Worm (Caenorhabditis elegans) whole organism, L4 larva: ENCODE results near the gene C46G7.5.

Experiments used
- D1046.2 ChIP-seq: fragments of 200-800 bp; sonication (Bioruptor generic); IDR thresholded peaks from 2 replicates; pipeline ENCODE4 v1.3.6; 2022; ENCODE audit warnings: missing genetic modification characterization, missing compliant biosample characterization
- F26F4.8 ChIP-seq: fragments of 200-800 bp; sonication (Bioruptor generic); conservative IDR thresholded peaks from 2 replicates; pipeline ENCODE4 v1.3.6; 2022; ENCODE audit warnings: missing genetic modification characterization, missing compliant biosample characterization
- F37D6.2 ChIP-seq: sonication (generic microtip); optimal IDR thresholded peaks from 2 replicates; lab custom pipeline; 2016; ENCODE audit warnings: mild to moderate bottlenecking, missing genetic modification characterization, missing compliant biosample characterization
- T26A8.4 ChIP-seq: fragments of 200-800 bp; sonication (Bioruptor generic); IDR thresholded peaks from 2 replicates; pipeline ENCODE4 v1.3.6; 2022; ENCODE audit warnings: missing genetic modification characterization, missing compliant biosample characterization
- Y105C5A.15 ChIP-seq: fragments of 200-800 bp; sonication (Bioruptor generic); IDR thresholded peaks from 2 replicates; pipeline ENCODE4 v1.3.6; 2022; ENCODE audit warnings: missing genetic modification characterization, missing compliant biosample characterization
- Y5F2A.4 ChIP-seq: fragments of 200-800 bp; sonication (Bioruptor generic); optimal IDR thresholded peaks from 2 replicates; lab custom pipeline; 2018; ENCODE audit warnings: mild to moderate bottlenecking, missing genetic modification characterization, missing compliant biosample characterization
- ZK546.5 ChIP-seq, 2 experiments: sonication (generic microtip); optimal IDR thresholded peaks; 2 replicates each; lab custom pipeline; 2017; ENCODE audit warnings: missing biosample characterization in 2 of 2, missing genetic modification characterization in 2 of 2
- aha-1 ChIP-seq: fragments of 150-350 bp; peaks from one replicate; lab custom pipeline; 2014; ENCODE audit warnings: missing biosample characterization, missing genetic modification characterization
- aly-2 ChIP-seq: sonication (generic microtip); optimal IDR thresholded peaks from 2 replicates; lab custom pipeline; 2018; ENCODE audit warnings: missing biosample characterization, missing genetic modification characterization
- ama-1 ChIP-seq: fragments of 150-350 bp; optimal IDR thresholded peaks from 2 replicates; lab custom pipeline; 2014; ENCODE audit warnings: inconsistent platforms, mixed read lengths
- cey-2 ChIP-seq: sonication (generic microtip); optimal IDR thresholded peaks from 3 replicates; lab custom pipeline; 2017; ENCODE audit warnings: missing genetic modification characterization, mild to moderate bottlenecking, missing compliant biosample characterization, antibody characterized with exemption, borderline replicate concordance; ENCODE audit not compliant: insufficient read depth
- daf-16 ChIP-seq, 3 experiments: sonication (generic microtip); optimal IDR thresholded peaks; 2 replicates each; lab custom pipeline; 2016 to 2017; ENCODE audit warnings: missing genetic modification characterization in 3 of 3, missing genetic modification reagents in 3 of 3, mild to moderate bottlenecking in 2 of 3, missing compliant biosample characterization in 2 of 3, missing biosample characterization in 1 of 3, moderate library complexity in 1 of 3
- daf-19 ChIP-seq: fragments of 200-800 bp; sonication (Bioruptor generic); conservative IDR thresholded peaks from 2 replicates; pipeline ENCODE4 v1.3.6; 2022; ENCODE audit warnings: missing genetic modification characterization, missing compliant biosample characterization
- duxl-1 ChIP-seq: sonication (generic microtip); optimal IDR thresholded peaks from 2 replicates; lab custom pipeline; 2016; ENCODE audit warnings: mild to moderate bottlenecking, missing genetic modification characterization, moderate library complexity, missing compliant biosample characterization; ENCODE audit not compliant: poor library complexity
- dve-1 ChIP-seq: sonication (generic microtip); optimal IDR thresholded peaks from 2 replicates; lab custom pipeline; 2017; ENCODE audit warnings: antibody characterized with exemption, mild to moderate bottlenecking, missing genetic modification characterization, missing compliant biosample characterization; ENCODE audit not compliant: insufficient read depth
- fos-1 ChIP-seq: fragments of 150-350 bp; optimal IDR thresholded peaks from 2 replicates; lab custom pipeline; 2014; ENCODE audit warnings: missing biosample characterization, missing genetic modification characterization
- hif-1 ChIP-seq, 2 experiments: sonication (generic microtip); optimal IDR thresholded peaks; 2 replicates each; lab custom pipeline; 2016 to 2017; ENCODE audit warnings: missing compliant biosample characterization in 2 of 2, missing genetic modification characterization in 2 of 2, missing genetic modification reagents in 2 of 2, missing genotype in 2 of 2, mild to moderate bottlenecking in 1 of 2
- hlh-30 ChIP-seq: sonication (generic microtip); optimal IDR thresholded peaks from 2 replicates; lab custom pipeline; 2017; ENCODE audit warnings: antibody characterized with exemption, mild to moderate bottlenecking, missing genetic modification characterization, missing compliant biosample characterization; ENCODE audit not compliant: insufficient read depth
- jun-1 ChIP-seq: fragments of 150-350 bp; optimal IDR thresholded peaks from 2 replicates; lab custom pipeline; 2014; ENCODE audit warnings: missing biosample characterization, missing genetic modification reagents, missing genetic modification characterization
- lin-13 ChIP-seq: fragments of 150-350 bp; optimal IDR thresholded peaks from 2 replicates; lab custom pipeline; 2014; ENCODE audit warnings: missing biosample characterization, missing genetic modification reagents, missing genetic modification characterization
- lin-29 ChIP-seq: fragments of 200-800 bp; sonication (Bioruptor generic); IDR thresholded peaks from 2 replicates; pipeline ENCODE4 v1.3.6; 2022; ENCODE audit warnings: missing genetic modification reagents, missing genetic modification characterization, missing compliant biosample characterization
- lin-39 ChIP-seq: fragments of 150-350 bp; optimal IDR thresholded peaks from 2 replicates; lab custom pipeline; 2014; ENCODE audit warnings: missing biosample characterization, missing genetic modification reagents, missing genetic modification characterization
- lsy-2 ChIP-seq, 2 experiments: fragments of 150-350 bp in 1 of 2; sonication (generic microtip) in 1 of 2; optimal IDR thresholded peaks; 2 replicates each; lab custom pipeline; 2014 to 2017; ENCODE audit warnings: missing biosample characterization in 2 of 2, missing genetic modification characterization in 2 of 2
- madf-9 ChIP-seq: fragments of 200-800 bp; sonication (Bioruptor generic); conservative IDR thresholded peaks from 2 replicates; pipeline ENCODE4 v1.3.6; 2022; ENCODE audit warnings: missing genetic modification reagents, missing genetic modification characterization, missing compliant biosample characterization
- mxl-2 ChIP-seq: fragments of 200-800 bp; sonication (Bioruptor generic); conservative IDR thresholded peaks from 2 replicates; pipeline ENCODE4 v1.3.6; 2022; ENCODE audit warnings: missing genetic modification reagents, missing genetic modification characterization, missing compliant biosample characterization
- nhr-10 ChIP-seq: fragments of 150-350 bp; optimal IDR thresholded peaks from 2 replicates; lab custom pipeline; 2014; ENCODE audit warnings: missing biosample characterization, missing genetic modification characterization
- nhr-102 ChIP-seq: sonication (generic microtip); optimal IDR thresholded peaks from 2 replicates; lab custom pipeline; 2016; ENCODE audit warnings: mild to moderate bottlenecking, missing genetic modification characterization, moderate library complexity, missing compliant biosample characterization
- nhr-11 ChIP-seq: fragments of 150-350 bp; optimal IDR thresholded peaks from 2 replicates; lab custom pipeline; 2014; ENCODE audit warnings: missing biosample characterization, missing genetic modification characterization
- nhr-28 ChIP-seq: fragments of 150-350 bp; optimal IDR thresholded peaks from 2 replicates; lab custom pipeline; 2014; ENCODE audit warnings: missing biosample characterization, missing genetic modification characterization
- nhr-6 ChIP-seq: fragments of 150-350 bp; optimal IDR thresholded peaks from 2 replicates; lab custom pipeline; 2014; ENCODE audit warnings: missing biosample characterization, missing genetic modification characterization
- nhr-77 ChIP-seq: fragments of 150-350 bp; optimal IDR thresholded peaks from 2 replicates; lab custom pipeline; 2014; ENCODE audit warnings: missing biosample characterization, missing genetic modification characterization
- pqm-1 ChIP-seq: sonication (generic microtip); optimal IDR thresholded peaks from 2 replicates; lab custom pipeline; 2017; ENCODE audit warnings: missing biosample characterization, missing genetic modification characterization
- rbr-2 ChIP-seq: sonication (generic microtip); optimal IDR thresholded peaks from 2 replicates; lab custom pipeline; 2016; ENCODE audit warnings: missing genotype, missing genetic modification characterization, missing compliant biosample characterization
- snpc-4 ChIP-seq: fragments of 150-350 bp; optimal IDR thresholded peaks from 2 replicates; lab custom pipeline; 2014; ENCODE audit warnings: missing biosample characterization, missing genetic modification characterization
- tag-97 ChIP-seq: fragments of 200-800 bp; sonication (Bioruptor generic); IDR thresholded peaks from 2 replicates; pipeline ENCODE4 v1.3.6; 2022; ENCODE audit warnings: missing genetic modification characterization, missing compliant biosample characterization
- unc-62 ChIP-seq, 3 experiments: fragments of 150-350 bp in 1 of 3; sonication (generic microtip); optimal IDR thresholded peaks in 2 of 3; peaks in 1 of 3; 1 replicate in 1 of 3; 2 replicates in 2 of 3; lab custom pipeline; 2014 to 2017; ENCODE audit warnings: missing biosample characterization in 3 of 3, missing genetic modification characterization in 3 of 3, missing genetic modification reagents in 3 of 3, missing genotype in 1 of 3
- vab-7 ChIP-seq: fragments of 200-800 bp; sonication (Bioruptor generic); IDR thresholded peaks from 2 replicates; pipeline ENCODE4 v1.3.6; 2022; ENCODE audit warnings: missing genetic modification reagents, missing genetic modification characterization, missing compliant biosample characterization
- zfp-3 ChIP-seq: fragments of 200-800 bp; sonication (Bioruptor generic); conservative IDR thresholded peaks from 2 replicates; pipeline ENCODE4 v1.3.6; 2022; ENCODE audit warnings: missing genetic modification reagents, missing genetic modification characterization, missing compliant biosample characterization
- zip-2 ChIP-seq: fragments of 150-350 bp; optimal IDR thresholded peaks from 2 replicates; lab custom pipeline; 2014; ENCODE audit warnings: missing biosample characterization, missing genetic modification characterization
- ztf-11 ChIP-seq: fragments of 150-350 bp; optimal IDR thresholded peaks from 2 replicates; lab custom pipeline; 2014; ENCODE audit warnings: missing biosample characterization, missing genetic modification characterization

C46G7.5 gene

DNA sequence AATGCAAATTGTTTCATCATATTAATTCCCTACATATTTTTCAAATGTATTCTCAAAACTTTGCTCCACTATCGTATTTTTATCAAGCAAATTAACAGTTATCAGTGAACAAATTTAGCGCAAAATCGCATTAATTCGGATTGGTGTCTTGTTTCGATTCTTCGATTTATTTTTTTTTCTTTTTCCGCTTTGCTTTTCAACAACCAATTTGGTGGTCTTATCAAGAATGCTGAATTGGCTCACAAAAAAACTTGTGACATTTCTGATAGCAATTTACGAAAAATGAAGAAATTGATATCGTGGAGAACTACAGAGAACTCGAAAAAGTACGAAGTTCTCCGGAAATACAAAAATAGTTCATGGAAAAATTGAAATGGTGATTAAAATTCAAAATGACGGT lies 37.0 kb upstream of the C46G7.5 start:
- TF ChIP-seq nhr-11 (tag; lab: Kevin White, UChicago) (no peak), Y5F2A.4 (GFP tag; lab: Kevin White, UChicago) (no peak), fos-1 (no peak), daf-16 (GFP tag; optimal IDR thresholded peaks at IDR 0.05; lab: Kevin White, UChicago) (no peak), daf-16 (tag; optimal IDR thresholded peaks at IDR 0.05; lab: Kevin White, UChicago) (peak; percentile 82), zfp-3 (GFP tag; lab: Robert Waterston, UW) (no peak), snpc-4 (tag; lab: Kevin White, UChicago) (no peak), daf-19 (GFP tag; lab: Robert Waterston, UW) (no peak), lsy-2 (tag; optimal IDR thresholded peaks at IDR 0.05; lab: Kevin White, UChicago) (no peak), nhr-28 (tag; lab: Kevin White, UChicago) (peak; percentile 71), T26A8.4 (GFP tag; lab: Robert Waterston, UW) (no peak), pqm-1 (tag; lab: Kevin White, UChicago) (peak; percentile 92), nhr-10 (tag; lab: Kevin White, UChicago) (no peak), nhr-77 (peak; percentile 26), ama-1 (lab: Kevin White, UChicago) (no peak), jun-1 (tag; lab: Kevin White, UChicago) (no peak), Y105C5A.15 (GFP tag; lab: Robert Waterston, UW) (no peak), mxl-2 (no peak), rbr-2 (tag; lab: Kevin White, UChicago) (no peak), dve-1 (tag; lab: Kevin White, UChicago) (peak; percentile 58), tag-97 (no peak), hif-1 (tag; optimal IDR thresholded peaks at IDR 0.05; lab: Kevin White, UChicago) (no peak)

DNA sequence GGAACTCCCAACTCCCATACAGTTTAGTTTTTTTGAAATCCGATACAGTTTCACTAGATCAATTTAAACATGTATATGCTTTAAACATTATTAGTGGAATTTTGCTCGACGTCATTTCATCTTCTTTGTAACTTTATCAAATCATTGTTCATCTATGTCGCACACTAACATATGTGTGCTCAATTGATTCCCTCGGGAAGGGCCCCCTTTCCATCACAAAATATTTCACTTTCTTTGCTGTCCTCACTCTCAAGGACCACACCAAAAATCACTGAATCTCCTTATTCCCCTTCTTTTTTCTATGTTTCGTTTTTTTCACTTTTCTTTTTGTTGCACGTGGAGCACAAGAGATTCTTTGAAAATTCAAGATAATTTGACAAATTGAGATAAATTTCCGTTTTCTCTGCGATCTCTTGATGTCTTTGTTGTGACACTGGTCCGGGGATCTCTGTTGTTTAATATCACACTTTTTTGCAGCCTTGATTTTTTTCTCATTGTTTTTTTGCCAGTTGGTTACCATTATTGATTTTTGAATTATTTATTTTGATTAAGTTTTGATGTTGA lies 35.8 kb upstream of the C46G7.5 start:
- TF ChIP-seq lin-13 (GFP tag; lab: Kevin White, UChicago) (no peak), nhr-6 (tag; lab: Kevin White, UChicago) (no peak), unc-62 (GFP tag; optimal IDR thresholded peaks at IDR 0.05 in 1 of 2; lab: Kevin White, UChicago) (peak in 1 of 2 experiments; percentile 69), unc-62 (tag; optimal IDR thresholded peaks at IDR 0.05; lab: Kevin White, UChicago) (no peak), lin-29 (no peak), aha-1 (tag; lab: Kevin White, UChicago) (peak; percentile 5)

DNA sequence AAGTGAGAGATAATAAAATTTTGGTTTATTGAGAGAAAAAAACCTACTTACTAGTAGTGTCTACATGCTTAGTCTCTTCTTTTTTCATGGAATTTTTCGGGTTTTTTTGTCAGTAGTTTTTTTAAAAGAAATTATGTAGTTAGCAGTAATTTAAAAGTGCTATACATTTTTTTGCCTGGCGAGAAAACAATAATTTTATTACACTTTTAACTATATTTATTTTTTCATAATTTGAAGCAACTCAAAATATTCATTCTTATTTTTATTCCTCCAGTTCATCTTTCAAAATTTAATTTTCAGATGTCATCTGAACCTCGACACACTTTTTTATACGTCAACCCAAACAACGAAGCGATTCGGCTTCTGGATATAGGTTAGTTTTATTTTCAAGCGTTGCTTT lies 29.2 kb upstream of the C46G7.5 start, which contains the start of gene kcc-2:
Gene kcc-2, plus strand, starts transcription at position 301 of the 400 bp plus-strand sequence.
- TF ChIP-seq aha-1 (tag; lab: Kevin White, UChicago): no peak
- TF ChIP-seq F37D6.2 (tag; lab: Kevin White, UChicago): no peak
- no peak for TF ChIP-seq D1046.2
- TF ChIP-seq Y5F2A.4 (GFP tag; lab: Kevin White, UChicago): no peak
- TF ChIP-seq ztf-11: no peak
- TF ChIP-seq hlh-30 (tag; lab: Kevin White, UChicago): no peak
- TF ChIP-seq duxl-1 (tag; lab: Kevin White, UChicago): no peak
- TF ChIP-seq cey-2 (tag; lab: Kevin White, UChicago): no peak
- TF ChIP-seq ZK546.5 (tag; optimal IDR thresholded peaks at IDR 0.05; lab: Kevin White, UChicago): no peak
- TF ChIP-seq F26F4.8: no peak
- TF ChIP-seq pqm-1 (tag; lab: Kevin White, UChicago): no peak
- no peak for TF ChIP-seq vab-7
- no peak for TF ChIP-seq aly-2 (tag; lab: Kevin White, UChicago)
- no peak for TF ChIP-seq ama-1 (lab: Kevin White, UChicago)
- no peak for TF ChIP-seq nhr-102 (tag; lab: Kevin White, UChicago)
- no peak for TF ChIP-seq lin-39
- no peak for TF ChIP-seq madf-9
- TF ChIP-seq zip-2 (tag; lab: Kevin White, UChicago): no peak
- TF ChIP-seq nhr-6 (tag; lab: Kevin White, UChicago): no peak
